Worm (Caenorhabditis elegans) whole organism, mixed stage, embryonic: ENCODE results near the gene F11D11.21.

Experiments used
- M03D4.4 ChIP-seq: sonication (generic microtip); optimal IDR thresholded peaks from 2 replicates; lab custom pipeline; 2017; ENCODE audit warnings: mild to moderate bottlenecking, missing genetic modification characterization, missing compliant biosample characterization
- bed-3 ChIP-seq: fragments of 200-800 bp; sonication (Bioruptor generic); optimal IDR thresholded peaks from 3 replicates; lab custom pipeline; 2018; ENCODE audit warnings: mild to moderate bottlenecking, missing genetic modification characterization, moderate library complexity, missing compliant biosample characterization
- blmp-1 ChIP-seq: fragments of 150-350 bp; optimal IDR thresholded peaks from 2 replicates; lab custom pipeline; 2014; ENCODE audit warnings: missing biosample characterization, missing genetic modification characterization
- ceh-39 ChIP-seq: fragments of 150-350 bp; optimal IDR thresholded peaks from 2 replicates; lab custom pipeline; 2014; ENCODE audit warnings: missing biosample characterization, missing genetic modification characterization
- ceh-43 ChIP-seq: fragments of 200-800 bp; sonication (Bioruptor generic); optimal IDR thresholded peaks from 2 replicates; lab custom pipeline; 2018; ENCODE audit warnings: mild to moderate bottlenecking, missing genetic modification characterization, moderate library complexity, missing compliant biosample characterization
- ceh-83 ChIP-seq: fragments of 200-800 bp; sonication (Bioruptor generic); optimal IDR thresholded peaks from 2 replicates; lab custom pipeline; 2018; ENCODE audit warnings: mild to moderate bottlenecking, missing genetic modification characterization, missing compliant biosample characterization
- ces-1 ChIP-seq: fragments of 150-350 bp; optimal IDR thresholded peaks from 2 replicates; lab custom pipeline; 2014; ENCODE audit warnings: missing biosample characterization, missing genetic modification reagents, missing genetic modification characterization
- cnd-1 ChIP-seq: fragments of 200-800 bp; sonication (Bioruptor generic); optimal IDR thresholded peaks from 2 replicates; lab custom pipeline; 2018; ENCODE audit warnings: mild to moderate bottlenecking, missing genetic modification characterization, missing compliant biosample characterization
- elt-1 ChIP-seq: sonication (generic microtip); optimal IDR thresholded peaks from 2 replicates; lab custom pipeline; 2017; ENCODE audit warnings: missing genetic modification characterization, mild to moderate bottlenecking, missing compliant biosample characterization, antibody characterized with exemption, moderate library complexity, borderline replicate concordance; ENCODE audit not compliant: insufficient read depth
- flh-1 ChIP-seq: fragments of 200-800 bp; sonication (Bioruptor generic); optimal IDR thresholded peaks from 2 replicates; lab custom pipeline; 2018; ENCODE audit warnings: mild to moderate bottlenecking, missing genetic modification characterization, moderate library complexity, missing compliant biosample characterization
- ham-2 ChIP-seq: fragments of 200-800 bp; sonication (Bioruptor generic); optimal IDR thresholded peaks from 2 replicates; lab custom pipeline; 2018; ENCODE audit warnings: mild to moderate bottlenecking, missing genetic modification characterization, missing compliant biosample characterization
- hlh-1 ChIP-seq: fragments of 150-350 bp; optimal IDR thresholded peaks from 2 replicates; lab custom pipeline; 2014; ENCODE audit warnings: missing biosample characterization, missing genetic modification reagents, missing genetic modification characterization
- lin-13 ChIP-seq: fragments of 150-350 bp; optimal IDR thresholded peaks from 2 replicates; lab custom pipeline; 2014; ENCODE audit warnings: missing biosample characterization, missing genetic modification characterization
- lin-32 ChIP-seq: fragments of 200-800 bp; sonication (Bioruptor generic); optimal IDR thresholded peaks from 2 replicates; lab custom pipeline; 2018; ENCODE audit warnings: mild to moderate bottlenecking, missing genetic modification characterization, missing compliant biosample characterization
- mab-5 ChIP-seq: fragments of 150-350 bp; optimal IDR thresholded peaks from 2 replicates; lab custom pipeline; 2014; ENCODE audit warnings: missing biosample characterization, missing genetic modification characterization
- mep-1 ChIP-seq: fragments of 150-350 bp; optimal IDR thresholded peaks from 2 replicates; lab custom pipeline; 2017; ENCODE audit warnings: missing biosample characterization, missing genetic modification reagents, missing genetic modification characterization, inconsistent platforms
- nhr-12 ChIP-seq: fragments of 150-350 bp; optimal IDR thresholded peaks from 2 replicates; lab custom pipeline; 2014; ENCODE audit warnings: missing biosample characterization, missing genetic modification characterization
- nhr-2 ChIP-seq: fragments of 150-350 bp; optimal IDR thresholded peaks from 2 replicates; lab custom pipeline; 2014; ENCODE audit warnings: missing biosample characterization, missing genetic modification characterization
- nhr-28 ChIP-seq: fragments of 150-350 bp; optimal IDR thresholded peaks from 2 replicates; lab custom pipeline; 2014; ENCODE audit warnings: missing biosample characterization, missing genetic modification characterization
- nhr-76 ChIP-seq: sonication (generic microtip); optimal IDR thresholded peaks from 2 replicates; lab custom pipeline; 2017; ENCODE audit warnings: missing biosample characterization, missing genetic modification characterization
- sem-2 ChIP-seq: fragments of 200-800 bp; sonication (Bioruptor generic); optimal IDR thresholded peaks from 2 replicates; lab custom pipeline; 2018; ENCODE audit warnings: mild to moderate bottlenecking, missing genetic modification characterization, missing compliant biosample characterization
- snpc-4 ChIP-seq: fragments of 150-350 bp; optimal IDR thresholded peaks from 2 replicates; lab custom pipeline; 2014; ENCODE audit warnings: missing biosample characterization, missing genetic modification characterization
- sptf-1 ChIP-seq: sonication (generic microtip); optimal IDR thresholded peaks from 2 replicates; lab custom pipeline; 2017; ENCODE audit warnings: mild to moderate bottlenecking, missing genetic modification characterization, moderate library complexity, missing compliant biosample characterization
- tbx-8 ChIP-seq: fragments of 200-800 bp; sonication (Bioruptor generic); optimal IDR thresholded peaks from 2 replicates; lab custom pipeline; 2018; ENCODE audit warnings: mild to moderate bottlenecking, missing genetic modification characterization, moderate library complexity, missing compliant biosample characterization
- unc-120 ChIP-seq: sonication (generic microtip); optimal IDR thresholded peaks from 2 replicates; lab custom pipeline; 2017; ENCODE audit warnings: missing genetic modification characterization, missing compliant biosample characterization; ENCODE audit not compliant: poor library complexity, severe bottlenecking
- unc-62 ChIP-seq: fragments of 150-350 bp; optimal IDR thresholded peaks from 2 replicates; lab custom pipeline; 2014; ENCODE audit warnings: missing biosample characterization, missing genetic modification reagents, missing genetic modification characterization
- zip-8 ChIP-seq: fragments of 150-350 bp; optimal IDR thresholded peaks from 2 replicates; lab custom pipeline; 2014; ENCODE audit warnings: missing biosample characterization, missing genetic modification characterization
- ztf-11 ChIP-seq: fragments of 150-350 bp; optimal IDR thresholded peaks from 2 replicates; lab custom pipeline; 2014; ENCODE audit warnings: missing biosample characterization, missing genetic modification characterization

F11D11.21 gene

ce11 chrV:18753036-18753435 is 2.7 kb upstream of the F11D11.21 start, which contains the start of gene F11D11.6:
F11D11.6 (minus strand) TSS chrV:18753136.
- TF ChIP-seq ztf-11 (no peak), unc-62 (GFP tag; lab: Kevin White, UChicago) (no peak), sem-2 (GFP tag; lab: Kevin White, UChicago) (no peak)

- TF ChIP-seq zip-8 (no peak), nhr-2 (no peak), M03D4.4 (tag; lab: Kevin White, UChicago) (no peak), snpc-4 (tag; lab: Kevin White, UChicago) (no peak), bed-3 (no peak), ztf-11 (no peak), nhr-28 (tag; lab: Kevin White, UChicago) (no peak), nhr-12 (tag; lab: Kevin White, UChicago) (no peak), cnd-1 (tag; lab: Kevin White, UChicago) (no peak), flh-1 (GFP tag; lab: Kevin White, UChicago) (no peak), nhr-76 (tag; lab: Kevin White, UChicago) (no peak), ceh-43 (no peak)
Measured at ce11 chrV:18748726-18749125, 1.6 kb downstream of the F11D11.21 start, which contains the start of gene clec-252. clec-252 (minus strand) TSS chrV:18748826.

DNA sequence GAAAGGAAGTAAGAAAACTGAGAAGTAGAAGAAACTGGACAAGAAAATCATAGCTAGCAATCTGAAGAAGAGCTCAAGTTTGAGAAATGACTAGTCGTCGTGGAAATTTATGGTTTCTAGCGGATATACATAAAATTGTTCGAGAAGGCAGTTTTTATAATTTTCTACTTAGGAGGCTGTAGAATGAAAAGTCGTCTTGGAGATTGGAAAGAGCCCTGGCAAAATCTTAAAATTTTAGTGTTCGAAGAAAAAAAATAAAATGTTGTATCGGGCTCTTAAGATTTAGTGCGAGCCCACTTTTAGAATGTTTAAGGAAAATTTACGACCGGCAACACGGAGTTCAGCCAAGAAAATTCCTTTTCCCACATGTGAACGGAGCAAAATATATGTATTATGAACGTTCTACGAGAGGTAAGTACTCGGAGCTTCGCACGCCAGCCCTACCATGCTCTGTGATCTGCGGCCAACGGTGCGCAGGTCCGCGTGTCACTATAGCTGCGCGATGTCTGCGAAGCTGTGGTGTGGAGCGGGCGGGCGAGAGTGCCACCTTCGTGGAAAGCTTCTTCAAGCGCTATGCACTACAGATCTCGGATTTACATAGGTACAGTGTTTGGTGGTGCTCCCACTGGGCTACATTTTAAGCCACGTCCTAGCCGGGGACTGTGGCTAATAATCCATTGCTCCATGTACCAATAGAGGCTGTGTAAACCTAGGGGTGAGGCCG is 3.2 kb downstream of the F11D11.21 start, which contains the start of gene clec-251:
Gene clec-251, minus strand, starts transcription at position 51 of the 724 bp plus-strand sequence.
- TF ChIP-seq blmp-1 (tag; lab: Kevin White, UChicago) (no peak), zip-8 (no peak), ceh-39 (tag; lab: Kevin White, UChicago) (no peak), mep-1 (tag; lab: Kevin White, UChicago) (no peak), nhr-76 (tag; lab: Kevin White, UChicago) (no peak), mab-5 (tag; lab: Kevin White, UChicago) (no peak), nhr-2 (no peak), ham-2 (GFP tag; lab: Kevin White, UChicago) (no peak), lin-13 (tag; lab: Kevin White, UChicago) (no peak), ztf-11 (no peak)

DNA sequence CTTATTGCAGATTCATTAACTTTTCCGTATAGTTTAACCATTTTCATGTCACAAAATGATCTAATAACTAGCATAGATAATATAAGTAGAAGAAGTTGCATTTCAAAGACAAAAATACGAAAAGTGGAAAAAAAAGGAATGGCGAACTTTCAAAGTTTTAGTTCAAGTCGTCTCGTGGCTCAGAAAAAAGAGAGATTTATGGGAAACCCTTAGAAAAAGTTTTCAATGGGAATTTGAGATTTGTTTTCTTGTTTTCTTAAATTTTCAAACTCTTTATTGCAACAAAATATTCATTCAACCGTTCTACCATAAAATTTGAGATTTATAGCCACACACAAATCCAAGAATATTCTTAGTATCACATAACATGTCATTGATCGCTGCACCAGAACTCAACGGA is 8.2 kb downstream of the F11D11.21 start, which contains the start of gene clec-250:
Gene clec-250, minus strand, starts transcription at position 101 of the 400 bp plus-strand sequence.
- no peak for TF ChIP-seq hlh-1 (tag; lab: Kevin White, UChicago)
- no peak for TF ChIP-seq lin-13 (tag; lab: Kevin White, UChicago)
- no peak for TF ChIP-seq ceh-83
- no peak for TF ChIP-seq elt-1 (tag; lab: Kevin White, UChicago)
- TF ChIP-seq sptf-1 (tag; lab: Kevin White, UChicago): no peak
- no peak for TF ChIP-seq ceh-43
- no peak for TF ChIP-seq lin-32
- TF ChIP-seq blmp-1 (tag; lab: Kevin White, UChicago): no peak
- TF ChIP-seq unc-62 (GFP tag; lab: Kevin White, UChicago): no peak
- no peak for TF ChIP-seq mab-5 (tag; lab: Kevin White, UChicago)
- TF ChIP-seq ces-1: no peak

DNA sequence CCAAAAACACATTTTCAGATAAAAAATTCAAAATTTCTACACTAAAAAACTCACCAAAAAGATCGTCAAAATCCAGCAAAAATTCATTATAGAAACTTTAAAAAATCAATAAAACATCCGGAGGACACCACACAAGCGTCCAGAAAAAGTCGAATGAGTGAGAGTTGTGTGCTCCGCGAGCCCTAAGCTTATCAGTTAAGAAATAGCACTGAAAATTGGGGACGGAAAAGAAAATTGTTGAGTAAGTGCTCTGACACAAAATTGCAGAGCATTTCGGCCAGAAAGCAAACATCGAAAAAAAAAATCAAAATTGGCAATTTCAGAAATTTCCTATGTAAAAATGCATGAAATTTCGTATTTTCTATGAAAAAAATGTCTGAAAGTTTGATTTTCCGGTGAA is 12.7 kb downstream of the F11D11.21 start:
- TF ChIP-seq mep-1 (tag; lab: Kevin White, UChicago) (no peak), zip-8 (no peak)

ce11 chrV:18734381-18734780 is 16.0 kb downstream of the F11D11.21 start, which contains the start of gene scl-20:
scl-20 (minus strand) TSS chrV:18734481.
- no peak for TF ChIP-seq tbx-8 (GFP tag; lab: Kevin White, UChicago)

- peak; percentile 10 for TF ChIP-seq ham-2 (GFP tag; lab: Kevin White, UChicago)
- TF ChIP-seq unc-120 (tag; lab: Kevin White, UChicago): no peak
- no peak for TF ChIP-seq hlh-1 (tag; lab: Kevin White, UChicago)
Measured at ce11 chrV:18733942-18734341, 16.4 kb downstream of the F11D11.21 start.
